Worm (Caenorhabditis elegans): ENCODE results near the gene wrn-1.
A peak's percentile ranks its signal among the peaks of the same experiment; 100 is the strongest.

wrn-1 gene

DNA sequence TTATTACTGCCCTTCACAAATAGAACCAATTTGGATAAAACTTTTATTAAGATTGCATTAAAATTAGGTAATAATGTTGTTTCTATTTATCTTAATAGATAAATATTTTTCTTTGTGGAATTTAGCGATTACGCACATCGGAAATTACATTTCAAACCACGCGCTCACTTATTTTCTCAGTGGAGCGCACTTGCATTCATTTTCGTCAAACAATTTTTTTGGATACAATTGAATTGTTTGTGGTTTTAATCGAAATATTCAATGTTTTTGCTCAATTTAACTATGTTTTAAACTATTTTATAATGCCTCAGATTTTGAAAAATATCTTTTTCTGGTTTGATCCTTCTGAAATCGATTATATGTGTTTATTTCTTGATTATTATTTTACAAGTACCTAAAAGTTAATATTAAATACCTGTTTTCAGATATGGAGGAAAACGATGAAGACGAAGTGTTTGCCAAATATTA, 18.8 kb upstream of the wrn-1 start, which contains the start of gene utp-20 (continued):
- TF ChIP-seq lin-15B (tag; optimal IDR thresholded peaks at IDR 0.05) (peak; percentile 22), blmp-1 (tag; optimal IDR thresholded peaks at IDR 0.05) (peak; percentile 49)

DNA sequence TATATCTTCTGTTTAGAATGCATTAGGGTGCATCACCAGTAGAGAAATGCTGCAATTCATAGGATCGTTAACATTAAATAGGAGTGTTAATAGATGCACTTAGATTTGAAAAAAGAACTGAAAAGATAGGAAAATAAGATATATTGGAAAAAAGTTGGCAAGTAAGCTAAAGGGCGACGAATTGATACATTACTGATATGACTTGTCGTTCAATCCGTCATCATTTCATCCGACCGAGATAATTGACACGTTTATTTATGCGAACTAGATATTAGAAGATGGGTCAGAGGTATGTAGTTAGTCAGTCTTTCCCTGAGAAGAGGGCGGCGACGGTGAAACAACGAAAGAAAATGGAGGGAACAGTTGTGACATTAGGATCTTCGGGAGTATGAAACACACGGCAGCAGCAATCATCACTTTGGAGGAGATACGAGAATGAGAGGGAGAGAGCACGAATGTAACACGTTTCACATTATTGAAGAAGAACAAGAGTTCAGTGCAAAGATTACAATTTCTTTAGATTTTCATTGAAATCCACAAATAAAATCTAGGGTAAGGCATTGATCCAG, 9.9 kb upstream of the wrn-1 start, which contains the start of gene lron-15:
Gene lron-15, minus strand, starts transcription at position 51 of the 569 bp plus-strand sequence.
- TF ChIP-seq lin-14 (GFP tag; optimal IDR thresholded peaks at IDR 0.05) = peak; percentile 19
- no peak for TF ChIP-seq fkh-10 (GFP tag; optimal IDR thresholded peaks at IDR 0.05)

DNA sequence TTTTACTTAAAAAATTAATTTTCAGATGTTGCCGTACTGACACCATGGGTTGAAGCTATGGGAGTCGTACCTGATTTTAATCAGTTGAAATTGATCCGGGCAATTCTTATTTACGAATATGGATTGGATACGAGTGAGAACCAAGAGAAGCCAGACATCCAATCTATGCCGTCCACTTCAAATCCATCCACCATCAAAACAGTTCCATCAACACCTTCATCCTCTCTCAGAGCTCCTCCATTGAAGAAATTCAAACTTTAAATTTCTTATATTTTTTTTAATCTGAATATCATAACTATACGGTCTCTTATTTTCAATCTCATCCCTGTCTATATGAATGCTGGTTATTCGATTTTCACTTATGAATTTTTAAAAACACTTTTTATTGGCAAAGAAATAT, 4.1 kb downstream of the wrn-1 start:
- no peak for TF ChIP-seq aha-1 (tag; optimal IDR thresholded peaks at IDR 0.05)
- peak; percentile 64 for TF ChIP-seq ama-1 (optimal IDR thresholded peaks at IDR 0.05)
- TF ChIP-seq efl-1 (optimal IDR thresholded peaks at IDR 0.05) = no peak
- TF ChIP-seq efl-1 (GFP tag; optimal IDR thresholded peaks at IDR 0.05 in 1 of 2) = peak in 1 of 2 experiments; percentile 14
- no peak for TF ChIP-seq xbp-1 (tag; optimal IDR thresholded peaks at IDR 0.05)
- peak in 1 of 2 experiments; percentile 19 for TF ChIP-seq lin-35 (GFP tag; optimal IDR thresholded peaks at IDR 0.05)

DNA sequence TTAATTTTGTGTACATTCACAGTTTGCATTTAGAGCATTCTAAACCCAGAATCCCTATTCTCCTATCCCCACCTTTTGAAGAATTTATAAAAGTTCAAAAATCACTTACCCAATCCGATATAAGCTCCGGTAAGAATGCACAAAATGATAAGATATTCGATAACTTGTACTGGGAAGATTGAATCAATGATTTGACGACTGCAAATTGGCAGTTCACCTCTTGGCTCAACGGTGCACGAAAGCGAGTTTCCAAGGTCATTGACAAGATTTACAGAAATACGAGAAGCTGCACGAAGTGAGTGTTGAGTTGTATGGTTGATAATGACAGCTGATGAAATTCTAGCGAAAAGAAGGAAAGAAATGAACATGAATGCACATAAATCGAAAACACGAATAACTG, 5.5 kb downstream of the wrn-1 start:
- TF ChIP-seq nhr-77 (tag; optimal IDR thresholded peaks at IDR 0.05) (no peak), fkh-4 (tag; optimal IDR thresholded peaks at IDR 0.05; ENCODE audit: borderline replicate concordance) (no peak), ceh-63 (GFP tag; optimal IDR thresholded peaks at IDR 0.05) (no peak), nhr-19 (GFP tag; conservative IDR thresholded peaks at IDR 0.05) (no peak), lin-14 (GFP tag; optimal IDR thresholded peaks at IDR 0.05) (no peak), nhr-237 (tag; optimal IDR thresholded peaks at IDR 0.05) (no peak), aha-1 (tag; optimal IDR thresholded peaks at IDR 0.05) (no peak), nhr-85 (tag) (no peak), ces-1 (GFP tag; optimal IDR thresholded peaks at IDR 0.05) (no peak), lsy-2 (tag; optimal IDR thresholded peaks at IDR 0.05) (no peak), tbx-2 (tag; optimal IDR thresholded peaks at IDR 0.05) (no peak)

DNA sequence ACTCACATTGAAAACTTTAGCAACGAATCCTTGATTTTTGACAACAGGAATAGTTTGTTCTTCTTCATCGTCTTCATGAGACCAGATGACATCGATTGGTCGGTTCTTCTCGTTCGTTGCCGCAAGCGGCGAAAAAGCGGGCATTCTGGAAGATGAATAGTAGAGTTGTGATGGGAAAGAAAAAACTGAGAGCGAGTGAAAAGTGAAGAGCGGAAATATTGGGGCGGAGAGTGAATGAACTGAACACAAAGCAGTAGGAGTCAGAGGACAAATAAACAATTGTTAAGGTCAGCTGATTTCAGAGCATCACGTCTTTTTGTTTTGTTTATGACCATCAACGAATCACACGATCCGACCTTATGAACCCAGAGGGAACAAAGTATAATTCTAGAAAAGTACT, 6.5 kb downstream of the wrn-1 start, which contains the start of gene F18C5.10:
Gene F18C5.10, minus strand, starts transcription at position 145 of the 400 bp plus-strand sequence.
- TF ChIP-seq C16A3.4 (tag; optimal IDR thresholded peaks at IDR 0.05) = peak; percentile 20
- TF ChIP-seq F16B12.6 (tag; optimal IDR thresholded peaks at IDR 0.05) = no peak
- peak; percentile 16 for TF ChIP-seq rnt-1 (tag; optimal IDR thresholded peaks at IDR 0.05)
- peak; percentile 36 for TF ChIP-seq nhr-19 (GFP tag; conservative IDR thresholded peaks at IDR 0.05)
- TF ChIP-seq lsy-2 (tag; optimal IDR thresholded peaks at IDR 0.05) = peak in 1 of 2 experiments; percentile 26
- no peak for TF ChIP-seq Y116A8C.19 (tag; optimal IDR thresholded peaks at IDR 0.05; ENCODE audit: borderline replicate concordance)
- peak in 1 of 2 experiments; percentile 44 for TF ChIP-seq lin-35 (GFP tag; optimal IDR thresholded peaks at IDR 0.05)
- TF ChIP-seq ama-1 (optimal IDR thresholded peaks at IDR 0.05) = peak; percentile 14
- TF ChIP-seq mdl-1 (tag; optimal IDR thresholded peaks at IDR 0.05) = peak in 1 of 2 experiments; percentile 1
- TF ChIP-seq pax-3 (tag; optimal IDR thresholded peaks at IDR 0.05) = no peak
- peak; percentile 11 for TF ChIP-seq snu-23 (GFP tag; optimal IDR thresholded peaks at IDR 0.05)

DNA sequence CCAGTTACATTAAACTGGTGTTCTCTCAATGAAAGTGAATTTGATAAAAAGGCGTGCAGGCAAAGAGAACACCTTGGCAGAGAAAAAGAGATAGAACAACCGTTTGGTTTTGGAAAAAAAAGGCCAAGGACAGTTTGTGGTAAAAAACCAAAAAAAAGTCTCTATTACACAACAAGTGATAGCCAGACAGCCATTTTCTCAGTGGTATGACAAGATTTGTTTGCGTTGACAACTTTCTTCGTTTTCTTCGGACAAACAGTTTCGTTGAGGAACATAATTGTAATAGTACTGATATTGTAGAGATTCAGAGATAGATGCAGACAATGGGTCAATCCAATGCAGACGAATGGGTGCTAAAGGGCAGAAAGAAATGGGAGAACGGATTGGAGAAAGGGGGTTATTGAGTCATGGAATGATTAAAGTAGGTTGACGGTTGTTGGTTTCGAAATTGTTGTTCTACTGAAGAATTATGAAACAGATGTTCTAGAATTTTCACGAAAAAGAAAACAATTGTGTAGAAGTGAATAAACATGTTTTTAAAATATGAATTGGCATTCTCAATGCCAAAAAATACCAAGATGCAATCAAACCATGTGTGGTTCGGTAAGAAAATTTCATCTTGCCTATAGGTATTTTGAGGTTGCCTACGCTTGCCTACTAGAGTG, 7.6 kb downstream of the wrn-1 start:
- TF ChIP-seq mep-1 (tag; optimal IDR thresholded peaks at IDR 0.05) = no peak
- TF ChIP-seq mdl-1 (tag; optimal IDR thresholded peaks at IDR 0.05) = no peak
- TF ChIP-seq nhr-71 (tag; optimal IDR thresholded peaks at IDR 0.05) = no peak
- TF ChIP-seq lsy-2 (tag; optimal IDR thresholded peaks at IDR 0.05) = no peak
- no peak for TF ChIP-seq unc-86 (tag; optimal IDR thresholded peaks at IDR 0.05)
- no peak for TF ChIP-seq nhr-12 (tag; optimal IDR thresholded peaks at IDR 0.05)
- TF ChIP-seq nhr-237 (tag; optimal IDR thresholded peaks at IDR 0.05) = no peak
- TF ChIP-seq nhr-85 (tag) = peak; percentile 57
- TF ChIP-seq nhr-77 (tag; optimal IDR thresholded peaks at IDR 0.05) = no peak
- TF ChIP-seq dsc-1 (tag; optimal IDR thresholded peaks at IDR 0.05) = no peak
- TF ChIP-seq elt-3 (tag; optimal IDR thresholded peaks at IDR 0.05) = peak in 1 of 6 experiments; percentile 6
- TF ChIP-seq ceh-63 (GFP tag; optimal IDR thresholded peaks at IDR 0.05) = no peak
- TF ChIP-seq swsn-7 (tag; optimal IDR thresholded peaks at IDR 0.05) = no peak
- TF ChIP-seq skn-1 (tag; optimal IDR thresholded peaks at IDR 0.05) = peak; percentile 0
- TF ChIP-seq irx-1 (tag; optimal IDR thresholded peaks at IDR 0.05) = no peak
- TF ChIP-seq sup-37 (GFP tag; optimal IDR thresholded peaks at IDR 0.05) = no peak
- no peak for TF ChIP-seq vab-15 (tag; optimal IDR thresholded peaks at IDR 0.05)
- TF ChIP-seq blmp-1 (tag; optimal IDR thresholded peaks at IDR 0.05) = peak; percentile 65
- TF ChIP-seq mab-9 (GFP tag; IDR thresholded peaks at IDR 0.05) = no peak
- peak; percentile 65 for TF ChIP-seq lin-14 (GFP tag; optimal IDR thresholded peaks at IDR 0.05)
- peak; percentile 51 for TF ChIP-seq ama-1 (optimal IDR thresholded peaks at IDR 0.05)
- no peak for TF ChIP-seq mef-2 (tag; optimal IDR thresholded peaks at IDR 0.05)
- TF ChIP-seq alr-1 (tag; optimal IDR thresholded peaks at IDR 0.05; ENCODE audit: borderline replicate concordance) = no peak
- TF ChIP-seq ztf-4 (tag; optimal IDR thresholded peaks at IDR 0.05) = no peak

Measured in whole organism, L1 larva.